Fruit fly (Drosophila melanogaster): Measurements from ENCODE around the gene Send2.

The Send2 gene

dm6 chr2L:14372254-14372717 is 25.8 kb upstream of the Send2 start:
- TF ChIP-seq Dll (optimal IDR thresholded peaks at IDR 0.05) (no peak), usp (GFP tag; optimal IDR thresholded peaks at IDR 0.05) (no peak)

DNA sequence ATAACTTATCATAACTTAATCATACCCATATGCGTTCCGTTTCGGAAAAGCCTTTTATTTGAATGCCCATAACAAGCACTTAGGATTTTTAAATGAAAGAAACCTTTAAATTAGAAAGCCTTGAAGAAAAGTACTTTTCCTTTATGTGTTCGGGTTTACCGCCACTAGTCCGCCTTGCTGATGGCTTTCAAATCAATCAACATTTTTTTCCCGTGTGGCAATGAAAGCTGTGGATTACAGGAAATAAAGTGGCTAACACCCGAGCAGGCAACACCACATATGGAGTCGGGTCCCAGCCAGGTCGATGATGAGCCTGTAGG is 24.2 kb upstream of the Send2 start:
- no peak for TF ChIP-seq Dll (optimal IDR thresholded peaks at IDR 0.05)
- TF ChIP-seq pan (optimal IDR thresholded peaks at IDR 0.05) = no peak
- TF ChIP-seq psq (optimal IDR thresholded peaks at IDR 0.05) = no peak
- no peak for TF ChIP-seq EcR (GFP tag; optimal IDR thresholded peaks at IDR 0.05)
- TF ChIP-seq usp (GFP tag; optimal IDR thresholded peaks at IDR 0.05) = no peak
- no peak for TF ChIP-seq CG8478 (optimal IDR thresholded peaks at IDR 0.05)

DNA sequence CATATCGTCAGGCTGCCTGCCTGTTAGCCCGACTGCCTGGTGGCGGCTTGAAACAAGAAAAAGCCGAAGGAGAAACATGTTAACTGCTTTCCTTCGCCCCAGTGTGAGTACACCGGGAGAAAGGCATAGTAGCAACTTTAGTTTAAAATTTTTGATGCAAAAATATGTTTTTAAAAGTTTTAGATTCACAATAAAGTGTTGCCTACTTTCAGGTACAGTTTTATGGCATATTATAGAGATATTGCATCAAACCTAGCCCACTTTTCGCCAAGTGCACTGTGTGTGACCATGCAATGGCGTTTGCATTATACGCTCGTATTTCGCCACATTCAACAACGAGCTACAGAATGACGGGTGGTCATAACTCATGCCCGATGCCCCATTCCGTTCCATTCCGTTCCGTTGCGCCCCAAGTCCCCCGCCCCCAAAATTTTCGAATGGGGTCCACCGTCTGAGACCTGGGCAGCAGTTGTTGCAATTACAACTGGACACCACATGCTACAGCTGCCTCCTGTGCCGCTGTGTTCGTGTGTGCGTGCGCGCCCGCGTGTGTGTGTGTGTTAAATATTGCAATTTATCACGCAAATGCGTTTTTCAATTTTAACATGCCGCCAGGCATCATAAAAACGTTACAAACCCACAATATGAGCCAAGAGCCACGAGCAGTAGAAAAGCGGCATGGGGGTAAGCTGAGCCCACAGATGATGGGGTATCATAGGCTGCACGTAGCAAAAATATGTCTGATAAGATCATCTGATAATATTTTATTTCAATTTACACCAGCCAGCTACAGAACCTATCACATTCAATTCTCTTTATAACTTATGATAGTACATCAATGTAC is 23.7 kb upstream of the Send2 start:
- no peak for TF ChIP-seq CG8478 (optimal IDR thresholded peaks at IDR 0.05)
- TF ChIP-seq pan (optimal IDR thresholded peaks at IDR 0.05) = peak; percentile 53

DNA sequence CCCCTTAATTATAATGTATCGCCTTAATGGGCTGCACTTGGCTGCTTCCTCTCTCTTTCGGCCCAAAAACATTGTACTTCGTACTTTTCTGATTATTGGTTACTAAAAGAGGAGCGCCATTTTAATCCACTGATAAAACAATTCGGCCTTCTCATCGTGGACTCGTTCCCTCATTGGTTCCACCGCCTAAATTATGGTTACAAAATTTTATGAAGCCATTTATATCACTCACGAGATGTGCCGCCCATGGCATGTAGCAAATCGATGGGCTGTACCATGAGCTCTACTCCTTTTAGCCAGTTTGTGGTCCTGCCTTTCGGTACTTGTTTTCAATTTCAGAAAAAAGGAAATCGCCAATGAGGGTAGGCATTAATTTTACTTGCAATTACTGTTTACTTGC is 22.3 kb upstream of the Send2 start:
- TF ChIP-seq CG8478 (optimal IDR thresholded peaks at IDR 0.05) = no peak
- no peak for TF ChIP-seq Dll (optimal IDR thresholded peaks at IDR 0.05)
- TF ChIP-seq usp (GFP tag; optimal IDR thresholded peaks at IDR 0.05) = no peak
- TF ChIP-seq pan (optimal IDR thresholded peaks at IDR 0.05) = no peak
- TF ChIP-seq psq (optimal IDR thresholded peaks at IDR 0.05) = no peak
- no peak for TF ChIP-seq EcR (GFP tag; optimal IDR thresholded peaks at IDR 0.05)

DNA sequence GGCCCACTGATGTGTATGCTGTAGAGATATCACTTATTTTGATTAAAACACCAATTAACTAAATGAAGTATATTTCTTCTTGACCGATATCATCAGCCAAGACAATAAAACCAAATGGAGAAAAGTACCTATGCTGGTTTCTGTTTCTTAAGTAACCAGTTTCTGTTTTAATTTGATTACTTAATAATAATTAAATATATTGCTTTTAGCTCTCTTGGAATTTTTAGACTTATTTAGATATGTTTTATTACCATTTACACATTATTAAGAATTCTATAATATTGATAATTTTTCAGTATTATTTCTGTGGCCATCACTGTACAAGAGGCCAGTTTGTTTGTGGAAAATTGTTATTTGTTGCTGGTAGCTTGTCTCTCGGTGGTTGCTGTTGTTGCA is 20.8 kb upstream of the Send2 start:
- TF ChIP-seq Dll (optimal IDR thresholded peaks at IDR 0.05) = no peak
- no peak for TF ChIP-seq usp (GFP tag; optimal IDR thresholded peaks at IDR 0.05)
- TF ChIP-seq CG8478 (optimal IDR thresholded peaks at IDR 0.05) = no peak
- TF ChIP-seq psq (optimal IDR thresholded peaks at IDR 0.05) = no peak
- TF ChIP-seq pan (optimal IDR thresholded peaks at IDR 0.05) = no peak
- no peak for TF ChIP-seq EcR (GFP tag; optimal IDR thresholded peaks at IDR 0.05)

- no peak for TF ChIP-seq psq (optimal IDR thresholded peaks at IDR 0.05)
- TF ChIP-seq CG8478 (optimal IDR thresholded peaks at IDR 0.05) = no peak
- TF ChIP-seq Dll (optimal IDR thresholded peaks at IDR 0.05) = no peak
- no peak for TF ChIP-seq pan (optimal IDR thresholded peaks at IDR 0.05)
- TF ChIP-seq usp (GFP tag; optimal IDR thresholded peaks at IDR 0.05) = no peak
- no peak for TF ChIP-seq EcR (GFP tag; optimal IDR thresholded peaks at IDR 0.05)
Measured at dm6 chr2L:14366590-14367273, 20.2 kb upstream of the Send2 start.

DNA sequence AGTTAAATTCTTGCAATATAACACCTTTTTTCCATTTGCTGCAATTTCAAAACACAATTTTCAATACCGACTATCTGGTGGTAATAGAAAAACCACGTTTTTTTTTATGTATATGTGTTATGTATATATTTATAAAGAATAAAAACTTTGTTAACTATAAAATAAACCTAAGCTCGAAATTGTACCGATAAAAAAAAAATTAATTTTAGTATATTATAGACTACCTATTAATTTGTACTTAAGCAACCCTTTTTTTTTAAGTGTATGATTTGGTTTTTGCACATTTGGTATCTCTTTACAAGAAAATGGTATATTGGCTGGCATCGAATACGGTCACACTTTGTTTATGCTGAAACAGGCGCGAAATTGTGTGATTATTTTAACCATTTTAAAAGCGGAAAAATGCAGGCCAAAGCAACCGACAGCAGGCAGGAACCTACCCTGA is 15.3 kb upstream of the Send2 start, which contains the start of gene spel1:
spel1 (plus strand) TSS at position 334 of the 445 bp plus-strand sequence.
- no peak for TF ChIP-seq Dll (optimal IDR thresholded peaks at IDR 0.05)
- TF ChIP-seq psq (optimal IDR thresholded peaks at IDR 0.05) = no peak
- TF ChIP-seq EcR (GFP tag; optimal IDR thresholded peaks at IDR 0.05) = no peak
- no peak for TF ChIP-seq usp (GFP tag; optimal IDR thresholded peaks at IDR 0.05)
- TF ChIP-seq pan (optimal IDR thresholded peaks at IDR 0.05) = no peak
- no peak for TF ChIP-seq CG8478 (optimal IDR thresholded peaks at IDR 0.05)

DNA sequence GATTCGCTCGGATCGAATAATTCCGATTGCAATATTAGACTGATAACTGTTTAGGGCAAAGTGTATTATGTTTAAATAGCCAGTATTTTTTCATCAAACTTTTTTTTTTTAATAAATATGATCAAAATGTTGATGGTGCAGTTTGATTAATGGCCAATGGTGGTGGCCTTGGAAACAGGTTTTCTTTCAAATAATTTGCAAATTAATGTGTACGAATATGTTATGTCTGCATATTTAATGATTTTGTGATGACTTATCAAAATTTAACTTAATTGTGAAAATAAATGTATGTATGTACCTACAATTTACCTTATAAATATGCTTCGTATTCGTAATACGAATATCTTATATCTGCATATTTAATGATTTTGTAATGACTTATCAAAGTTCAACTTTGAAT is 14.8 kb upstream of the Send2 start:
- TF ChIP-seq pan (optimal IDR thresholded peaks at IDR 0.05) (no peak), psq (optimal IDR thresholded peaks at IDR 0.05) (no peak), EcR (GFP tag; optimal IDR thresholded peaks at IDR 0.05) (no peak), Dll (optimal IDR thresholded peaks at IDR 0.05) (no peak), CG8478 (optimal IDR thresholded peaks at IDR 0.05) (no peak), usp (GFP tag; optimal IDR thresholded peaks at IDR 0.05) (no peak)

DNA sequence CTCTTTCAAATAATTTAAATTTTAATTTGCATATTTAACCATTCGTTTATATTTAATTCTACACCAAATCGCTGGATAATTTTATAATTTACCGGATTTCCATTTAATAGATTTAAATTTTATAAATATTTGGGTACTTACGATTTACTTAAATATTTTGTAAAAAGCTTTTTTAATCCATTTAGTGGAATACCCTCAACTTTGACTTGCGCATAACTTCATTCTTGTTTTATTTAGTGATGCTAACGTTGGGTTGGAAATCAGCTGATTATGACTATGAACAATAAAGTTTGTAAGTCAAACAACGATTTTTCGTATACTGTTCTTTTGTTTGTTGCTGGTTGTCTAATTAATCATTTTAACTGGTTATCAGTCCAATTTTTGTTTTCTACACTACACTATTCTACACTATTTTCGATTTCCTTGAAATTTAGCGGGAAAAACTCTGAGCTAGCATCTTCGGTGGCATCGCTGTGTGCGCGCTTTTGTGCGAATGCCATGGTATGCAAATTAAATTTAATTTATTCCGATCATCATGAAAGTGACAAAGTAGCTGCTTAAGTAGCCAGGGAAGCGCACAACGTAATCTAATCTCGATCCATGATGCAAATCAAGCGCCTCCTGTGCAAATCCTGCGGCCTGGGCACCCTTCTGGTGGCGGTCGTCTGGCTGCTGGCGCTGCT is 12.4 kb upstream of the Send2 start, which contains the start of gene Pgant35A:
Pgant35A (plus strand) TSS at position 473 of the 683 bp plus-strand sequence.
- TF ChIP-seq CG8478 (optimal IDR thresholded peaks at IDR 0.05) = no peak

- no peak for TF ChIP-seq CG8478 (optimal IDR thresholded peaks at IDR 0.05)
- no peak for TF ChIP-seq usp (GFP tag; optimal IDR thresholded peaks at IDR 0.05)
- TF ChIP-seq Dll (optimal IDR thresholded peaks at IDR 0.05) = no peak
- TF ChIP-seq pan (optimal IDR thresholded peaks at IDR 0.05) = no peak
- no peak for TF ChIP-seq EcR (GFP tag; optimal IDR thresholded peaks at IDR 0.05)
- no peak for TF ChIP-seq psq (optimal IDR thresholded peaks at IDR 0.05)
Measured at dm6 chr2L:14356793-14357372, 10.4 kb upstream of the Send2 start.

DNA sequence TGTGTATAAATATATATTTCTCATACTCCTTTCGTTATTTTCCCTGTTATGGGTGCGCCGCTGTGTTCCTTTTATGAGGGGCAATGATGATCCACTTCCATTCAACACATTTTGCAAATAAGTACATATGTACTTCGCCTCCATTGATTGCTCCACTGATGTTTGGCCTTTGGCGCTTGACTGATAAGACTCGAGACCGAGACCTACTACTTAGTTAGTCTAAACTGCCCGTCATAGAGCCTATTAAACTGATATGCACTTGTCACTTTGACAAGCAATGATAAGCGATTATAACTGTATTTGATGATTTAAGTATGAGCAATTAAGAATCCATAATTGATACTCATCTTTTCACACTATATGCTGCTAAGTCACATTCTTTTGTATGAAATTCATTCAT is 9.8 kb upstream of the Send2 start:
- TF ChIP-seq EcR (GFP tag; optimal IDR thresholded peaks at IDR 0.05) (no peak), pan (optimal IDR thresholded peaks at IDR 0.05) (no peak), CG8478 (optimal IDR thresholded peaks at IDR 0.05) (no peak), usp (GFP tag; optimal IDR thresholded peaks at IDR 0.05) (no peak), Dll (optimal IDR thresholded peaks at IDR 0.05) (no peak), psq (optimal IDR thresholded peaks at IDR 0.05) (no peak)

DNA sequence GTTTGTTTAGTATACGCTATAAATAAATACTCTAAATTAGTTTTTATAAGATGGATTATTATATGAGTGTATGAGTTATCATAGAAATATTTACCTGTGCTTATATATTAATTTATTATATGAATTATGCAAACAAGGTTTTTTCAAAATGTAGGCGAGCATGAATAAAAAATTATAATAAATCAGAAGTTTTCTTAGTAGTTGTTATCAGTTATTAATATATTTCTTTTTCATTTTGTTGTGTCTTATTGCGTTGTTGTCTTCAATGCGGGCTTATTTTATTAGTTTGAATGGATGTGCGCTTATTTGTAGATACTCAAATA is 9.3 kb upstream of the Send2 start:
- TF ChIP-seq CG8478 (optimal IDR thresholded peaks at IDR 0.05) (no peak), Dll (optimal IDR thresholded peaks at IDR 0.05) (no peak), EcR (GFP tag; optimal IDR thresholded peaks at IDR 0.05) (no peak), psq (optimal IDR thresholded peaks at IDR 0.05) (no peak), usp (GFP tag; optimal IDR thresholded peaks at IDR 0.05) (no peak), pan (optimal IDR thresholded peaks at IDR 0.05) (no peak)
